Worm (Caenorhabditis elegans): ENCODE data around the gene elli-1.

DNA sequence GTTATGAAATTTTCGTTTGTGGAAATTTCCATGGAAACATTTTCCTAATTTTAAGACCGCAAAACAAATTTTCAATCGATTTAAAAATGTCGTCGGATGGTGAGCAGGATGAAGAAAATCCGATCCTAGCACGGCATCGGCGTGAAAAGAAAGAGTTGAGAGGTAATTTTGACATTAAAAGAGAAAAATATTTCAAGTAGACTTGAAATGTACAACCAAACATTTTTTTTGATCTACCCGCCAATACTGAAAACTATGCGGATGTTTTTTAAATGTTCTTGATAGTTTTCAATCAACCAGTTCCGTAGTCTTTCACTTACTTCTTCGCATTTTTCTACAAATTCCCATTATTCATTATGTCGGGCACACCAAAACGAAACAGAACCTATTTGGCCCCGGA lies 26.5 kb downstream of the elli-1 start, which contains the start of gene otub-3:
- no peak for TF ChIP-seq flt-1 (GFP tag; IDR thresholded peaks at IDR 0.05)
- TF ChIP-seq cog-1 (tag; optimal IDR thresholded peaks at IDR 0.05) = no peak
